Worm (Caenorhabditis elegans): Measurements from ENCODE around the gene best-5.

Gene best-5

ce11 chrIII:9690044-9690443 lies at the start of gene best-5:
Gene best-5, minus strand, starts transcription at chrIII:9690253.
- TF ChIP-seq B0310.2 (tag; optimal IDR thresholded peaks at IDR 0.05) (no peak), ceh-36 (tag; optimal IDR thresholded peaks at IDR 0.05) (no peak), tra-4 (tag; optimal IDR thresholded peaks at IDR 0.05) (no peak), flt-1 (GFP tag; IDR thresholded peaks at IDR 0.05) (no peak), hnd-1 (tag; optimal IDR thresholded peaks at IDR 0.05) (no peak), ets-7 (tag; optimal IDR thresholded peaks at IDR 0.05) (no peak), tbx-37 (GFP tag; conservative IDR thresholded peaks at IDR 0.05) (no peak), sea-1 (GFP tag; conservative IDR thresholded peaks at IDR 0.05) (no peak), hmg-4 (GFP tag; optimal IDR thresholded peaks at IDR 0.05) (no peak), ceh-13 (GFP tag; optimal IDR thresholded peaks at IDR 0.05) (no peak), pes-1 (GFP tag; IDR thresholded peaks at IDR 0.05) (no peak), scrt-1 (GFP tag; IDR thresholded peaks at IDR 0.05) (no peak), tbx-11 (GFP tag; IDR thresholded peaks at IDR 0.05) (no peak), F13C5.2 (tag; optimal IDR thresholded peaks at IDR 0.05) (no peak), hmbx-1 (tag; optimal IDR thresholded peaks at IDR 0.05) (no peak)

ce11 chrIII:9738954-9739353 lies 48.9 kb upstream of the best-5 start, which contains the start of gene hlh-4:
Gene hlh-4, minus strand, starts transcription at chrIII:9739054.
- TF ChIP-seq flt-1 (GFP tag; IDR thresholded peaks at IDR 0.05), result no peak
- no peak for TF ChIP-seq B0310.2 (tag; optimal IDR thresholded peaks at IDR 0.05)
- TF ChIP-seq tra-4 (tag; optimal IDR thresholded peaks at IDR 0.05), result no peak
- no peak for TF ChIP-seq F13C5.2 (tag; optimal IDR thresholded peaks at IDR 0.05)
- no peak for TF ChIP-seq tbx-11 (GFP tag; IDR thresholded peaks at IDR 0.05)
- no peak for TF ChIP-seq tbx-37 (GFP tag; conservative IDR thresholded peaks at IDR 0.05)
- TF ChIP-seq hmbx-1 (tag; optimal IDR thresholded peaks at IDR 0.05), result no peak
- no peak for TF ChIP-seq hnd-1 (tag; optimal IDR thresholded peaks at IDR 0.05)

- TF ChIP-seq hnd-1 (tag; optimal IDR thresholded peaks at IDR 0.05), result no peak
- TF ChIP-seq sea-1 (GFP tag; conservative IDR thresholded peaks at IDR 0.05), result no peak
- TF ChIP-seq tbx-11 (GFP tag; IDR thresholded peaks at IDR 0.05), result no peak
- TF ChIP-seq tbx-37 (GFP tag; conservative IDR thresholded peaks at IDR 0.05), result no peak
- TF ChIP-seq scrt-1 (GFP tag; IDR thresholded peaks at IDR 0.05), result no peak
- TF ChIP-seq pes-1 (GFP tag; IDR thresholded peaks at IDR 0.05), result no peak
- TF ChIP-seq ceh-13 (GFP tag; optimal IDR thresholded peaks at IDR 0.05), result no peak
- TF ChIP-seq tra-4 (tag; optimal IDR thresholded peaks at IDR 0.05), result no peak
- no peak for TF ChIP-seq ceh-36 (tag; optimal IDR thresholded peaks at IDR 0.05)
Measured at ce11 chrIII:9735857-9736256, 45.8 kb upstream of the best-5 start, which contains the start of gene dao-6. Gene dao-6, minus strand, starts transcription at chrIII:9736201.

ce11 chrIII:9734030-9734429 lies 44.0 kb upstream of the best-5 start:
- TF ChIP-seq aly-1 (tag; optimal IDR thresholded peaks at IDR 0.05) (no peak), ceh-36 (tag; optimal IDR thresholded peaks at IDR 0.05) (no peak), sea-1 (GFP tag; conservative IDR thresholded peaks at IDR 0.05) (no peak), ama-1 (optimal IDR thresholded peaks at IDR 0.05) (no peak), hmg-4 (GFP tag; optimal IDR thresholded peaks at IDR 0.05) (no peak), ets-7 (tag; optimal IDR thresholded peaks at IDR 0.05) (no peak), F13C5.2 (tag; optimal IDR thresholded peaks at IDR 0.05) (no peak), hmbx-1 (tag; optimal IDR thresholded peaks at IDR 0.05) (no peak)

ce11 chrIII:9733333-9733732 lies 43.3 kb upstream of the best-5 start:
- TF ChIP-seq ceh-13 (GFP tag; optimal IDR thresholded peaks at IDR 0.05), result no peak
- TF ChIP-seq F13C5.2 (tag; optimal IDR thresholded peaks at IDR 0.05), result no peak
- TF ChIP-seq ama-1 (optimal IDR thresholded peaks at IDR 0.05), result no peak
- no peak for TF ChIP-seq ceh-36 (tag; optimal IDR thresholded peaks at IDR 0.05)
- no peak for TF ChIP-seq pes-1 (GFP tag; IDR thresholded peaks at IDR 0.05)
- no peak for TF ChIP-seq hmg-4 (GFP tag; optimal IDR thresholded peaks at IDR 0.05)
- TF ChIP-seq tbx-11 (GFP tag; IDR thresholded peaks at IDR 0.05), result no peak
- no peak for TF ChIP-seq hnd-1 (tag; optimal IDR thresholded peaks at IDR 0.05)
- TF ChIP-seq hmbx-1 (tag; optimal IDR thresholded peaks at IDR 0.05), result no peak
- TF ChIP-seq sea-1 (GFP tag; conservative IDR thresholded peaks at IDR 0.05), result no peak
- TF ChIP-seq aly-1 (tag; optimal IDR thresholded peaks at IDR 0.05), result no peak
- no peak for TF ChIP-seq flt-1 (GFP tag; IDR thresholded peaks at IDR 0.05)
- TF ChIP-seq ets-7 (tag; optimal IDR thresholded peaks at IDR 0.05), result no peak
- TF ChIP-seq B0310.2 (tag; optimal IDR thresholded peaks at IDR 0.05), result no peak
- TF ChIP-seq tbx-37 (GFP tag; conservative IDR thresholded peaks at IDR 0.05), result no peak
- TF ChIP-seq tra-4 (tag; optimal IDR thresholded peaks at IDR 0.05), result no peak
- TF ChIP-seq scrt-1 (GFP tag; IDR thresholded peaks at IDR 0.05), result no peak

- TF ChIP-seq B0310.2 (tag; optimal IDR thresholded peaks at IDR 0.05), result no peak
- TF ChIP-seq pes-1 (GFP tag; IDR thresholded peaks at IDR 0.05), result no peak
- no peak for TF ChIP-seq F13C5.2 (tag; optimal IDR thresholded peaks at IDR 0.05)
- TF ChIP-seq ets-7 (tag; optimal IDR thresholded peaks at IDR 0.05), result no peak
- TF ChIP-seq sea-1 (GFP tag; conservative IDR thresholded peaks at IDR 0.05), result no peak
- TF ChIP-seq scrt-1 (GFP tag; IDR thresholded peaks at IDR 0.05), result no peak
- no peak for TF ChIP-seq ama-1 (optimal IDR thresholded peaks at IDR 0.05)
- TF ChIP-seq ceh-36 (tag; optimal IDR thresholded peaks at IDR 0.05), result no peak
- no peak for TF ChIP-seq hnd-1 (tag; optimal IDR thresholded peaks at IDR 0.05)
- TF ChIP-seq flt-1 (GFP tag; IDR thresholded peaks at IDR 0.05), result no peak
- no peak for TF ChIP-seq hmbx-1 (tag; optimal IDR thresholded peaks at IDR 0.05)
- no peak for TF ChIP-seq ceh-13 (GFP tag; optimal IDR thresholded peaks at IDR 0.05)
- no peak for TF ChIP-seq hmg-4 (GFP tag; optimal IDR thresholded peaks at IDR 0.05)
- no peak for TF ChIP-seq tbx-11 (GFP tag; IDR thresholded peaks at IDR 0.05)
- TF ChIP-seq tbx-37 (GFP tag; conservative IDR thresholded peaks at IDR 0.05), result no peak
- TF ChIP-seq tra-4 (tag; optimal IDR thresholded peaks at IDR 0.05), result no peak
- no peak for TF ChIP-seq aly-1 (tag; optimal IDR thresholded peaks at IDR 0.05)
Measured at ce11 chrIII:9731313-9731912, 41.4 kb upstream of the best-5 start.

- TF ChIP-seq ceh-13 (GFP tag; optimal IDR thresholded peaks at IDR 0.05) (no peak), tbx-11 (GFP tag; IDR thresholded peaks at IDR 0.05) (no peak), hmg-4 (GFP tag; optimal IDR thresholded peaks at IDR 0.05) (no peak), scrt-1 (GFP tag; IDR thresholded peaks at IDR 0.05) (no peak), aly-1 (tag; optimal IDR thresholded peaks at IDR 0.05) (no peak), ama-1 (optimal IDR thresholded peaks at IDR 0.05) (no peak), F13C5.2 (tag; optimal IDR thresholded peaks at IDR 0.05) (no peak), hnd-1 (tag; optimal IDR thresholded peaks at IDR 0.05) (no peak), B0310.2 (tag; optimal IDR thresholded peaks at IDR 0.05) (no peak), ceh-36 (tag; optimal IDR thresholded peaks at IDR 0.05) (no peak), pes-1 (GFP tag; IDR thresholded peaks at IDR 0.05) (no peak), ets-7 (tag; optimal IDR thresholded peaks at IDR 0.05) (no peak), flt-1 (GFP tag; IDR thresholded peaks at IDR 0.05) (no peak), tbx-37 (GFP tag; conservative IDR thresholded peaks at IDR 0.05) (no peak), hmbx-1 (tag; optimal IDR thresholded peaks at IDR 0.05) (no peak), tra-4 (tag; optimal IDR thresholded peaks at IDR 0.05) (no peak), sea-1 (GFP tag; conservative IDR thresholded peaks at IDR 0.05) (no peak)
Measured at ce11 chrIII:9730407-9730806, 40.4 kb upstream of the best-5 start.

All from whole organism, early embryonic.